Fruit fly (Drosophila melanogaster) Kc167 (cell line): Measurements from ENCODE around the gene Ada2a.

Experiments used
- Myc ChIP-seq: fragments of >200 bp; optimal IDR thresholded peaks from 2 replicates; lab custom pipeline; 2017; ENCODE audit warnings: missing external identifiers
- Sin3A ChIP-seq: fragments of >200 bp; optimal IDR thresholded peaks from 2 replicates; lab custom pipeline; 2018; ENCODE audit warnings: missing external identifiers
- h ChIP-seq: fragments of >200 bp; optimal IDR thresholded peaks from 3 replicates; lab custom pipeline; 2018; ENCODE audit warnings: missing external identifiers

- TF ChIP-seq h (lab: Kevin White, UChicago), result no peak
- no peak for TF ChIP-seq Myc (lab: Kevin White, UChicago)
- TF ChIP-seq Sin3A (lab: Kevin White, UChicago), result no peak
Observed at dm6 chr3R:18246041-18246440, 9.2 kb downstream of the Ada2a start.
